Worm (Caenorhabditis elegans) whole organism, midembryonic: ENCODE data around the gene F36D3.16.

Source experiments
- cog-1 ChIP-seq: sonication (generic microtip); optimal IDR thresholded peaks from 2 replicates; lab custom pipeline; 2016; ENCODE audit warnings: missing genetic modification characterization, missing compliant biosample characterization
- ztf-29 ChIP-seq: fragments of 200-800 bp; sonication (Bioruptor generic); IDR thresholded peaks from 2 replicates; pipeline ENCODE4 v1.3.6; 2022; ENCODE audit warnings: missing genetic modification reagents, missing genetic modification characterization, missing compliant biosample characterization

DNA sequence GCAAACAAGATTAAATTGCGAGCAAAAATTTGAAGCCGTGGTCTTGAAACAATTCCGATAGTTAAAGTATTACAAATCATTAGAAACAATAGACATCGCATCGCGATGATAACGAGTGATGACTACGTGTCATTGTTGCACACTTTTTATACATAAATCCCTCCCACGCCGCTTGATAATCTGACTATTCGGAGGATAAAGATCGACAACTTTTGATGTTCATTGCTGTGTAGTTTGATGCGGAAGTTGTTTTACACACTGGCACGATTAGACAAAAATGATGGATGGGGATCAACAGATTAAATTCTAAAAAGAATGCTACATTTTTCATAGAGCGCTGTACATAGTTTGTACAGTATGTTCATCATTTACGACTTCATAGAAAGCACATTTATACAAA, 48.6 kb upstream of the F36D3.16 start, which contains the start of gene T08G3.11:
- TF ChIP-seq ztf-29 (no peak), cog-1 (tag; lab: Kevin White, UChicago) (no peak)
